Fruit fly (Drosophila melanogaster): ENCODE measurements around the gene CG3651.

Gene CG3651

DNA sequence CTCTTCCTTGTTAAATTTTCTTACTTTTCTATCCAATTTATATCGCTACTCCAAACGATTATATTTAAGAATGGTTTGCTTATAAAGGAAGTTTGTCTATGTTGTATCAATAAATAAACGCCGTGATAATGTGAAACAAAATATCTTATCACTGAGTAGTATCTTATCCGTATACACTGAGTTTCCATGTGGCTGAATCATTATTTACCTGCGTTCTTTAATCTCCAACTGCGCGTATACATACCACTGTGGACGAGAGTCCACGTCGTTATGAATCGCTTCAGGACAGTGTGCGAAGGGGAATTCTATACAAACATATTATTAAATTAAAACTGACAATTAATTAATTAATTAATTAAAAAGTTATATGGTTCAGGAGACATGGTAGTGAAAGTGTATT is 18.2 kb downstream of the CG3651 start:
- TF ChIP-seq CG8478 (optimal IDR thresholded peaks at IDR 0.05), result no peak
- no peak for TF ChIP-seq psq (optimal IDR thresholded peaks at IDR 0.05)
- no peak for TF ChIP-seq usp (GFP tag; optimal IDR thresholded peaks at IDR 0.05)
- TF ChIP-seq Dll (optimal IDR thresholded peaks at IDR 0.05), result no peak
- no peak for TF ChIP-seq EcR (GFP tag; optimal IDR thresholded peaks at IDR 0.05)
- no peak for TF ChIP-seq pan (optimal IDR thresholded peaks at IDR 0.05)

DNA sequence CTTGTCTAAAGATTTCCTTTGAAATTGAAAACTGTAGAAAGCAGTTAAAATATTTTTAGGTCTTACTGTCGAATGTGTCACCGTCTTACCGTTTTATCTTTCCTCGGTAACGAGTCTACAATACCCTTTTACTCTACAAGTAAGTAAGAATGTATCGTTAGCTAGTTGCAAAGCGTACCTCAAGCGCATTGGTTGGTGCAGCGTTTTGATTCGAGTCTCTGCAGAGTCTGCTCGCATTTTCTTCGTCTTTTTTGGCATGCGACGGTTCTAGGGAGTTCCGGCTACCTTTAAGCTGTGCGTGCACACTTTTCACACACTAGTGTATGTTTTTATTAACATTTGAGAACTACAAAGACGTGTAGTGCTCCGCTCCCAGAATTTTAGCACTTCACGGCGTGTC is 18.8 kb downstream of the CG3651 start:
- TF ChIP-seq EcR (GFP tag; optimal IDR thresholded peaks at IDR 0.05) (no peak), CG8478 (optimal IDR thresholded peaks at IDR 0.05) (no peak), psq (optimal IDR thresholded peaks at IDR 0.05) (no peak), pan (optimal IDR thresholded peaks at IDR 0.05) (no peak), usp (GFP tag; optimal IDR thresholded peaks at IDR 0.05) (no peak), Dll (optimal IDR thresholded peaks at IDR 0.05) (no peak)

DNA sequence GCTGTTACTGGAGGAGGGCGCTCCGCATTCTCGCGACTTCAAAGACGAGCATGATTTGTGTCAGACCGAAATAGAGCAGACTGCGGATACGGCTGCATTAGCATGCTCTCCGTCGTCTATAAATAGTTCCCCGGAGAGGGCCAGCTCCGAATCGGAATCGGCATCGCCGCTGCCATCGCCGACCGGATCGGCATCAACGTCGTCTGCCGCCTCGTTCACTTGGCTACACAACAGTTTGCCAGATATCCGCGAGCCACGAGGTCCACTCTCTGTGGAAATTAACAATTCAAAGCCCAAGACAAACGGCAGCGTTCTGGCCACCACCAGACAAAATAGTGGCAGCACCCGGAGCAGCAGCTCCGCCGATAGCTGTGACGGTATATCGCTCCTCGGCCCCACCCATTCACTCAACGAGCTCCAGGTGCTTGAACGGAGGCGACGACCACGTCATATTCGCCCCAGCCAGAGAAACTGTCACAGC is 21.6 kb downstream of the CG3651 start:
- TF ChIP-seq CG8478 (optimal IDR thresholded peaks at IDR 0.05) (no peak), psq (optimal IDR thresholded peaks at IDR 0.05) (no peak), usp (GFP tag; optimal IDR thresholded peaks at IDR 0.05) (no peak), EcR (GFP tag; optimal IDR thresholded peaks at IDR 0.05) (no peak), pan (optimal IDR thresholded peaks at IDR 0.05) (no peak), Dll (optimal IDR thresholded peaks at IDR 0.05) (no peak)

DNA sequence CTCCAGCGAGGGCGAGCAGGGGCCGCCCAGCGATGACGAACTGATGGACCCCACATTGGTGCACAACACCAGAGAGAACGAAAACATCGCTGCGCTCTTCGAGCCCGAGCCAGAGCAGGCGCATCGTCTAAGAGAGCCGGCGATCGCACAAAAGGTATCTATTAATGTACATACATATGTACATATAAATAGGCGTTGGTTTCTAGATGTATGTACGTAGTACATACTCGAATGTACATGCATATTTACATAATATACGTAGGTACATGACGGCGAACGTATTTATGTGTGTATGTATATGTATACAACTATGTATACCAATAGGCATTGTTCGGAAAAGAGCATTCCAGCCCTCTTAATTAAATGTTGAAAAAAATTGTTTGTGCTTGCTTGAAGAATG is 23.0 kb downstream of the CG3651 start:
- TF ChIP-seq CG8478 (optimal IDR thresholded peaks at IDR 0.05) (no peak), usp (GFP tag; optimal IDR thresholded peaks at IDR 0.05) (no peak), psq (optimal IDR thresholded peaks at IDR 0.05) (no peak), EcR (GFP tag; optimal IDR thresholded peaks at IDR 0.05) (no peak), Dll (optimal IDR thresholded peaks at IDR 0.05) (no peak), pan (optimal IDR thresholded peaks at IDR 0.05) (no peak)

DNA sequence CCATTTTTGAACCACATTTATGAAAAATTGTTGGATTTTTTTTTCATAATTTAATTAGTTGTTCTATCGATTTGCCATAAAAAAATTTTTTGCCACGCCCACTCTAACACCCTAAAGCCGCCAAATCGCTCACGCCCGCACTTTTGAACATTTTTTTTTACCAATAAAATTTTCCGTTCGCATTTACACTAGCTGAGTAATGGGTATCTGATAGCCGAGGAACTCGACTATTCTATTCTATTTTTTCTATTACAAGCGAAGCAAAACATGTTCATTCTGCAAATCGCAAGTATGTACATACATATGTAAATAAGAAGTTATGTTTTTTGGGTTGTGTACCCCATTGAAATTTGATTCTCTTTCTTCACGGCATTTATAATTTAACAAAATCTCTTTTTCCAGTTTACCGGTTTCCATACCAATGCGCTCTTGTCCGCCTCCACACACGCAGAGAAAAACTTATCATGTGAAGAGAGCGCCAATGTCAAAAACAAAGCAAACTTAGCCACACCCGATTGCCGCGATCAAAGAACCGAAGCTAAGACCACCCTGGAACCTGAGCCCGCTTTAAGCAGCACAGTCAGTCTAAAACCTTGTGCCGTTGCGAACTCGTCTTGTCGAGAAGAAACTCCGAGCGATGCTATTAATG is 24.3 kb downstream of the CG3651 start:
- TF ChIP-seq pan (optimal IDR thresholded peaks at IDR 0.05) (no peak), CG8478 (optimal IDR thresholded peaks at IDR 0.05) (no peak), EcR (GFP tag; optimal IDR thresholded peaks at IDR 0.05) (no peak), psq (optimal IDR thresholded peaks at IDR 0.05) (no peak), usp (GFP tag; optimal IDR thresholded peaks at IDR 0.05) (no peak), Dll (optimal IDR thresholded peaks at IDR 0.05) (no peak)

DNA sequence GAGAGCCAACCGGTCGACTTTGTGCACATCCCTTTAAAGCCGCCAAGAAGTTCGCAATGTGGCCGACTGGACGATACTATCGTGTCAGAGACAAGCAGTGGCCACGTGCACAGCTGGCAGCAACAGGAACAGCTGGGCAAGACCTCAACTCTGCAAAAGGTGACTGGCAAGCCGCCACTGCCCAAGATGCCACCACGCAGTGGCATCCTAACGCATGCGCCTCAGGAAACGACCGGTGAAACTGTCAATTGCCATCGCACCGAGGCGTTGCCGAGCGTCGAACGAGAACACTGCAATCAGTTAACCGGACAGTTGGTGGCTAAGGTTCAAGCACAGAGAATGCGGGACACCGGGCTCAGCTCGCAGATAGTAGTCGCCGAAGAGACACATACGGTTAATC is 25.1 kb downstream of the CG3651 start:
- TF ChIP-seq psq (optimal IDR thresholded peaks at IDR 0.05), result no peak
- no peak for TF ChIP-seq usp (GFP tag; optimal IDR thresholded peaks at IDR 0.05)
- no peak for TF ChIP-seq Dll (optimal IDR thresholded peaks at IDR 0.05)
- no peak for TF ChIP-seq CG8478 (optimal IDR thresholded peaks at IDR 0.05)
- TF ChIP-seq pan (optimal IDR thresholded peaks at IDR 0.05), result no peak

DNA sequence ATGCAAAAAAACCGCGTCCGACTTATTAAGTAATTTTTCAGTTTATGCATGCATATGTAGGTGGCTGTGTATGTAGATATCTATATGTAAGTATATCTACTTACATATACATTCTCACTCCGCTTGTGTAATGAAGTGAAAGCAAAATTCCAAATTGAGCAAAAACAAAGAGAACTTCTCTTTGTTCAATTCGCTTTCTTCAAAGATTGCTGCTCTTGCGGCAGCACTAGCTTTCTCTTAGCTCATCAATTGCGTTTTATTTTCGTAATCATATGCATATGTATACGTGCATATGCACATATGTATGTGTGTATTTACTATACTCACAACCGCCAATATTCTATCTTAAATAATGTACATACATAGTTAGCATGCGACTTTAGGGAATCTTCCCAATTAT is 27.6 kb downstream of the CG3651 start:
- TF ChIP-seq CG8478 (optimal IDR thresholded peaks at IDR 0.05), result no peak

DNA sequence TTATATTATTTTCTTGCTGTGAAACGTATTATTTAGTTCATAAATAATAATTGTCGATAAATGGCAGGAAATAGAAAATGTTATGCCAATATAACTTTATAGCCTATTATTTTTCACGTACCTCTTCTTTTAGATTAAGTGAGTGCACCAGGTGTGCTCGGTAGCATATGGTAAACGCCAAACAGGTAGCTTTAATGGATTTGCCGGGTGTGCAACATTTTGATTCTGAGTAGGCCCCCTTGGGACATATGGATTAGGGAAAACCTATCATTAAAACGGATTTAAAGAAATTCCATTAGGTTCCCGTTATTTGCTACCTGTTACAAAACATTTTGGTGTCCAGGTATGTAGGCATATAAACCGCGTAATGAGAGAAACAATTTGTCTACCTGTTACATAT is 30.2 kb downstream of the CG3651 start, which contains the start of gene dunk:
Gene dunk, plus strand, starts transcription at position 301 of the 400 bp plus-strand sequence.
- TF ChIP-seq EcR (GFP tag; optimal IDR thresholded peaks at IDR 0.05) (no peak), usp (GFP tag; optimal IDR thresholded peaks at IDR 0.05) (no peak), psq (optimal IDR thresholded peaks at IDR 0.05) (no peak), CG8478 (optimal IDR thresholded peaks at IDR 0.05) (no peak), pan (optimal IDR thresholded peaks at IDR 0.05) (no peak), Dll (optimal IDR thresholded peaks at IDR 0.05) (no peak)

DNA sequence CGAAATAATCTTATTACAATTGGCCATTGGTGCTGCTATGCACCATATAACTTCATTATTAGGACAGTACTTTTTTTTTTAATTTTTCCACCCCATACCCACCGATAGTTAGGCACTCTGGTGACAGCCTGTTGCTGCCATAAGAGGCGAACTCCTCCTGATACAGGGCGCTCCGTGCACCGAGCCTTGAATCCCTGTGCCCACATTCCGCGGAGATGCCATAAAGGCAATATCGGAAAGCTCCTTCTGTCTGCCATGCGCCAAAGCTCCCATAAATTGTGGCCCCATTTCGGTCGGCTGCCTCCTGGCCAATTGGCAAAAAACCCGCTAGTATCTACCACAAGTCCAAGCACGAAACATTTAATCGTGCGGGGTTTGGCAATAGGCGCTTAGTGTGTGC is 32.1 kb downstream of the CG3651 start:
- TF ChIP-seq EcR (GFP tag; optimal IDR thresholded peaks at IDR 0.05) (no peak), CG8478 (optimal IDR thresholded peaks at IDR 0.05) (no peak), psq (optimal IDR thresholded peaks at IDR 0.05) (no peak), Dll (optimal IDR thresholded peaks at IDR 0.05) (no peak), pan (optimal IDR thresholded peaks at IDR 0.05) (no peak), usp (GFP tag; optimal IDR thresholded peaks at IDR 0.05) (no peak)

DNA sequence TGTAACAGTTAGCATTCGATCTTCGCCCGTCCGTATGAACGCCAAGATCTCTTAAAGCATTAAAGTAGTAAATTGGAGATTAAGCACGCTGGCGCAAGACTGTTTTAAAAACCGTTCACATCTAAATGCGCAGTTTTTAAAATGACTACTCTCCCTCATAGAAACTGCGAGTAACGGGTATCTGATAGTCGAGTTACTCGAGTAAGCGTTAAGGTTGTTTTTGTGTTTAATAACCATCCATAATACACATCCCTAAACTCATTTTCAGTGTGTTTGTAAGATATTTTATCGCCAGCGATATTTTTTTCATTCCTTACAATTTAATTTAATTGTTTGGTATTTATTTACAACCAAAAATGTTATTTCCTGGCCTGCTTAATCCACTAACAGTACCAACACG is 38.7 kb downstream of the CG3651 start:
- no peak for TF ChIP-seq usp (GFP tag; optimal IDR thresholded peaks at IDR 0.05)

DNA sequence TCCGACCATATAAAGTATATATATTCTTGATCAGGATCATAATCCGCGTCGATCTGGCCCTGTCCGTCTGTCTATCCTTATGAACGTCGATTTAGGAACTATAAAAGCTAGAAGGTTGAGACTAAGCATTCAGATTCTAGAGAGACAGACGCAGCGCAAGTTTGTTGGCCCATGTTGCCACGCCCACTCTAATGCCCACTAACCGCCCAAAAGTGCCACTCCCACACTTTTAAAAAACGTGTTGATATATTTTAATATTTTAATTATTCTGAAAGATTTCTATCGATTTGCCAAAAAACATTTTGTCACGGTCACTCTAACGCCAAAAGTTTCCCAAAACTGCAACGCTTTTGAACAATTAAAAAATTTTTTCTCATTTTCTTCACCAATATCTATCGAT is 42.2 kb downstream of the CG3651 start:
- TF ChIP-seq EcR (GFP tag; optimal IDR thresholded peaks at IDR 0.05), result no peak
- TF ChIP-seq psq (optimal IDR thresholded peaks at IDR 0.05), result no peak
- TF ChIP-seq usp (GFP tag; optimal IDR thresholded peaks at IDR 0.05), result no peak
- no peak for TF ChIP-seq Dll (optimal IDR thresholded peaks at IDR 0.05)
- TF ChIP-seq CG8478 (optimal IDR thresholded peaks at IDR 0.05), result no peak
- no peak for TF ChIP-seq pan (optimal IDR thresholded peaks at IDR 0.05)

DNA sequence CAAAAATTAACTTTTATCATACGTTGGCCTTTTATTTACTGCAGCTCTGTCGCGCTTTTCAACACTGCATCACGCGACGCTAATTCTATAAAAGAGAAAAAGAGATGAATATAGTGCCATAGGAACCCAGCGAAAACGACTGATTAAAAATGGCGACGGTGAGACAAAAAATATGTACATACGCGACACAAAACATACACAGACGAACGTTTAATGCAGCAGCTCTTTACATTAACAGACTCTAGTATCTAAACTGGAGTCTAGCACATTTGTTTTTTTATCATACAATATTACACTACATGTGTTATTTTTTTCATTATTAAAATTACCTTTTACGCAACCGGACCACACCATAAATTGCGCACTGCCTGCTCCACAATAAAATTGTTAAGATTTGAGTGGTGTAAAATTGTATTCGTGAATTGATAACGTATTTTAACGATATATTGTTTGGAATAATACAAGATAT is 47.5 kb downstream of the CG3651 start:
- peak; percentile 52 for TF ChIP-seq CG8478 (optimal IDR thresholded peaks at IDR 0.05)
- TF ChIP-seq EcR (GFP tag; optimal IDR thresholded peaks at IDR 0.05), result no peak
- TF ChIP-seq Dll (optimal IDR thresholded peaks at IDR 0.05), result no peak
- TF ChIP-seq usp (GFP tag; optimal IDR thresholded peaks at IDR 0.05), result no peak

DNA sequence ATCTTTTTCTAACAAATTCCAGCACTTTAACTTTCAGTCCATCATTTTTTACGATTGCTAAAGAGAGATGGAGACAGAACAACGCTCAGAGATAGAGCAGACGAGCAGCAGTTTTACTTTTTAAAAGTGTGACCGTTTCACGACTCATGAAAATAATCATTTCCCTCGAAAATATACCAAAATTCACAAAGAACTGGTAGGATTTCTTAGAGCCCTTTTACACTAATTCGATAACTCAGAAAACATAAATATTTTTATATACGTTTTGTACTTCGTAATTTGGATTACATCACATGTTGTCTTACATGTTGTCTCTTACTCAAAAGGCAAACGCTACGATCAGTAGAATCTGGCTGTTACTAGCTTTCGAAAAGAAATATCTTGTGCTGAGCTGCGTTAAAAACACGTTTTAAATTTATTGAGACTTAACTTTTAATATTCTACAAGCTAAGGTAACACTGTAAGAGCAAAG is 47.9 kb downstream of the CG3651 start, which contains the start of gene Clamp:
Gene Clamp, minus strand, starts transcription at position 100 of the 472 bp plus-strand sequence.
- TF ChIP-seq CG8478 (optimal IDR thresholded peaks at IDR 0.05) (no peak), EcR (GFP tag; optimal IDR thresholded peaks at IDR 0.05) (no peak), usp (GFP tag; optimal IDR thresholded peaks at IDR 0.05) (no peak), pan (optimal IDR thresholded peaks at IDR 0.05) (no peak), psq (optimal IDR thresholded peaks at IDR 0.05) (no peak), Dll (optimal IDR thresholded peaks at IDR 0.05) (no peak)
